Fruit fly (Drosophila melanogaster) whole organism, prepupa: Measurements from ENCODE around the gene nmdyn-D7.
A peak's percentile ranks its signal among the peaks of the same experiment; 100 is the strongest.

Experiments used
- Blimp-1 ChIP-seq: fragments of 200-800 bp; sonication (Bioruptor generic); optimal IDR thresholded peaks from 3 replicates; lab custom pipeline; 2017; ENCODE audit warnings: missing biosample characterization, missing genetic modification characterization, mild to moderate bottlenecking, moderate library complexity, missing genetic modification reagents
- CG11294 ChIP-seq: fragments of 200-800 bp; sonication (Bioruptor generic); IDR thresholded peaks from 2 replicates; pipeline ENCODE4 v1.3.6; 2022; ENCODE audit warnings: missing biosample characterization, missing genetic modification characterization
- CG16779 ChIP-seq: fragments of 200-800 bp; sonication (Bioruptor generic); optimal IDR thresholded peaks from 3 replicates; lab custom pipeline; 2017; ENCODE audit warnings: missing biosample characterization, mild to moderate bottlenecking, missing genetic modification characterization
- CG34406 ChIP-seq: fragments of 200-800 bp; sonication (Bioruptor generic); optimal IDR thresholded peaks from 3 replicates; lab custom pipeline; 2016; ENCODE audit warnings: missing biosample characterization, missing genetic modification characterization
- CG7368 ChIP-seq: fragments of 200-800 bp; sonication (Bioruptor generic); optimal IDR thresholded peaks from 3 replicates; lab custom pipeline; 2016; ENCODE audit warnings: missing biosample characterization, missing genetic modification characterization
- CG9139 ChIP-seq: fragments of 200-800 bp; sonication (Bioruptor generic); optimal IDR thresholded peaks from 3 replicates; lab custom pipeline; 2017; ENCODE audit warnings: missing biosample characterization, mild to moderate bottlenecking, missing genetic modification characterization
- Eip78C ChIP-seq: fragments of 200-800 bp; sonication (Bioruptor generic); peaks from one replicate; lab custom pipeline; 2016; ENCODE audit warnings: missing biosample characterization, missing genetic modification characterization
- cyc ChIP-seq: fragments of 200-800 bp; sonication (Bioruptor generic); optimal IDR thresholded peaks from 3 replicates; lab custom pipeline; 2016; ENCODE audit warnings: missing biosample characterization, missing genetic modification characterization
- fd59A ChIP-seq: fragments of 200-800 bp; sonication (Bioruptor generic); optimal IDR thresholded peaks from 2 replicates; lab custom pipeline; 2017; ENCODE audit warnings: missing biosample characterization, mild to moderate bottlenecking, missing genetic modification characterization, missing genetic modification reagents
- fkh ChIP-seq: fragments of 200-800 bp; sonication (Bioruptor generic); optimal IDR thresholded peaks from 3 replicates; lab custom pipeline; 2017; ENCODE audit warnings: missing biosample characterization, mild to moderate bottlenecking, missing genetic modification characterization, moderate library complexity
- spab ChIP-seq: fragments of 200-800 bp; sonication (Bioruptor generic); optimal IDR thresholded peaks from 2 replicates; lab custom pipeline; 2017; ENCODE audit warnings: missing biosample characterization, mild to moderate bottlenecking, missing genetic modification characterization, missing genetic modification reagents

DNA sequence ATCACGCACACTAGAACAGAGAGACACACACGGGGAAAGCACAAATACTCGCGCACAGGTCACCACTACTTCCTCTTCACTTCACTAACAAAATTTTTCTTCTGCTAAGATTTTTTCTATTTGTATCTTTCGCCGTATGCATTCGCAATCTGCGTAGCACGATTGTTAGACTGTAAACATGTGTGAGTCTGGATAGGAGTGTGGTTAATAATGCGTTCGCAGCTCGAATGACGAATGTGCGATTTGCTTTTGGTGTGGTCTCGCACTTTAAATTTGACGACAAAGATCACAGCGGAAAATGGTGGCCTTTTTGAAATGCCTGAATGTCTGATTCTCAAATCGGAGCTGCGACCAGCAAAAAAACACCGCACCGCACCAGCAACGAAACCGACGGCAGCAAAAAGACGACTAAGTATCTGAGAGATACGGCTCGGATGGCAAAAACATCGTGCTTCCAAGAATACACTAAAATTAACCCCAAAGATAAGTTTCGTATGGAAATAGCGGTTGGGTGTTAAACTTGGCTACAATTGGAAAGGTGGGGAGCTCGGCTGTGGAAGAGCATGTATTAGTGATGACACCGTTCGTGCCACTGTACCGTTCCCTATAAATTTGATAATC, 25.4 kb downstream of the nmdyn-D7 start, which contains the start of gene Unc-115a:
- TF ChIP-seq CG7368 (GFP tag; lab: Kevin White, UChicago), result no peak
- TF ChIP-seq cyc (GFP tag; lab: Kevin White, UChicago), result peak; percentile 1
- TF ChIP-seq spab, result no peak
- TF ChIP-seq fkh, result peak; percentile 35
- TF ChIP-seq Blimp-1 (GFP tag; lab: Kevin White, UChicago), result no peak
- no peak for TF ChIP-seq CG34406 (GFP tag; lab: Kevin White, UChicago)
- no peak for TF ChIP-seq CG9139
- TF ChIP-seq fd59A (GFP tag; lab: Kevin White, UChicago), result no peak
- no peak for TF ChIP-seq CG11294 (GFP tag; lab: Robert Waterston, UW)
- TF ChIP-seq Eip78C (GFP tag; lab: Kevin White, UChicago), result no peak
- TF ChIP-seq CG16779 (tag; lab: Kevin White, UChicago), result no peak
